Worm (Caenorhabditis elegans) whole organism, L4/young adult: ENCODE measurements around the gene parg-2.
"Not testable (repeated sequence)": the region's sequence is repeated elsewhere in the genome, so short reads cannot be mapped to it uniquely, and the experiment has no call there.

Experiments
- W03F9.2 ChIP-seq: fragments of 150-350 bp; optimal IDR thresholded peaks from 2 replicates; lab custom pipeline; 2014; ENCODE audit warnings: missing biosample characterization, missing genetic modification characterization
- dao-5 ChIP-seq: sonication (generic microtip); optimal IDR thresholded peaks from 2 replicates; lab custom pipeline; 2016; ENCODE audit warnings: missing genotype, missing genetic modification characterization, moderate library complexity, missing compliant biosample characterization
- him-1 ChIP-seq: sonication (generic microtip); optimal IDR thresholded peaks from 2 replicates; lab custom pipeline; 2016; ENCODE audit warnings: missing genotype, missing genetic modification reagents, missing genetic modification characterization, missing compliant biosample characterization

parg-2 gene

DNA sequence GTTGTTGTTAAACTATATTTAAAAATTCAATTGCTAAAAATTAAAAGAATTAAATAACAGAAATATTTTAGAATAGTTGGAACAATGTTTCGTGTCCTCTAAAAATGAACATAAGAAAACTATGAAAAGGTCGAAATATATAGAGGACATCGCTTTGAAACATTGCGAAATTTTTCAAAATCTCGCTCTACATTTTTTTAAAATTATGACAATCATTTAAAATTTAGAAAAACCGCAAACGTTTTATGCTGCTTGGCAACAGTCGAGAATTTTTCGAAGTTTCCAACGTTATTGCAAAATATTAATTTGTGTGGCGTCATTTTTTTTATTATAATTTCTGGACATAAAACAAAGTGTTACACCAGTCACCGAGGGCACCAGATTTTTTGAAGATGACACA, at the start of gene parg-2, which contains the start of gene ipla-5:
TSS of gene parg-2 (minus strand) at position 101 of the 400 bp plus-strand sequence.
TSS of gene ipla-5 (plus strand) at position 216 of the 400 bp plus-strand sequence.
- not testable (repeated sequence) for TF ChIP-seq him-1, dao-5, W03F9.2 (tag; lab: Kevin White, UChicago)

DNA sequence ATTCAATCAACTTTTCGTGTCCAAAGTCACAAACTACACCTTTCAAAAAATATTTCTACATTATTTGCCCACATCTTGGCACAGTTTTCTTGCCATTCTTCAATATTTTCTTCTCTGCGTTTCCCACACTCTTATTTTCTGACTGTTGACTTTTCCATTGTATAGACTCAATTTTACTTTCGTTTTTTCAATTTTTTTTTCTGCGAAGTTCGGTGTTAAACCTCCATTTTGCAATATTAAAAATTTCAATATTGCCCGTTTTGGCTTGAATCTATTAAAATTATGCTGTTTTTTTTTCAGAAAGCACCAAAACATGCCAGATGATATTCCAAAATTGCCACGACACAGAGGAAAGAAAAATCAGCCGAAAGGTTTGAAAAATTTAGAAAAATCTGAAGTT, 49.6 kb upstream of the parg-2 start, which contains the start of gene cdc-50.B:
TSS of gene cdc-50.B (plus strand) at position 301 of the 400 bp plus-strand sequence.
- TF ChIP-seq him-1 (tag; lab: Kevin White, UChicago) (no peak), W03F9.2 (tag; lab: Kevin White, UChicago) (no peak)

DNA sequence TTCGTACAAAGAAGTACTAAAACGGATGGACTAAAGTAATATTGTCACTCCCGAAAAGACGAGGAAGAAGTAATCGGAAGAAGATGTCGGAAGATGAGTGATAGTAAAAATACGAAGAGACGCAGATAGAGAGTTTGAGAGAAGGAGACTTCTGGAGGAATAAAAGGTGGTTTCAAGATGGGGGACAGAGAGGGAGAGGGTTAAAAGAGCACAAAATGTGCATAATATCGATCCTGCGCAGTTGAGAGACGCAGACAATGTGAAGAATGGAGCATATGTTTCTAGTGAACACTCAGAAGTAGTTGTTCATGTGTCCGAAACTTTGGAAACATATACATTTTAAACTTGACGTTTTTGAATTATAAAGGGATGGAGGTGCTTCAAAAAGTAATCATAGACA, 47.5 kb upstream of the parg-2 start:
- TF ChIP-seq dao-5 (tag; lab: Kevin White, UChicago) = no peak
- TF ChIP-seq him-1 (tag; lab: Kevin White, UChicago) = no peak
- TF ChIP-seq W03F9.2 (tag; lab: Kevin White, UChicago) = no peak

- TF ChIP-seq dao-5 (tag; lab: Kevin White, UChicago) (no peak), W03F9.2 (tag; lab: Kevin White, UChicago) (no peak), him-1 (tag; lab: Kevin White, UChicago) (no peak)
These were observed 47.0 kb upstream of the parg-2 start, which contains the start of the genes F20C5.11 and klp-11 for ce11 chrIV:8761896-8762295. F20C5.11 (minus strand) TSS chrIV:8761996. klp-11 (minus strand) TSS chrIV:8762066.

DNA sequence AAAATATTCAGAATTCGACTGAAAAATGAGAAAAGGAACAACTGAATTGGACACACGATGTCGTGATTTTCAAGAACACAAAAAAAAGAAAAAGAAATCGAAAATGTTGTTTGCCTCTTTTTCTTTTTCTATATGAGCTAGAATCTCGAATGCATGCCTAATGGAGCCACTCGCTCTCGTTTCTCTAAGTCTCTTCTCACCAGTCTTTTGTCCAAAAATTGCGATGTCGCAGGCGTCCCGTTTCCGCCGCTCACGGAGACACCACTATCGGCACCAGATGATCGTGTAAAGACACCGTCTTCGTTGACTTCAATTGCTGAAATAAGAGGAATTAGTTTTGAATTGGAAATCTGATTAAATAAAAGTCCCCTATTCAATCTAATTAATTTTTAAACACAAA, 43.7 kb upstream of the parg-2 start:
- TF ChIP-seq him-1 (tag; lab: Kevin White, UChicago) = no peak
- TF ChIP-seq dao-5 (tag; lab: Kevin White, UChicago) = no peak
- no peak for TF ChIP-seq W03F9.2 (tag; lab: Kevin White, UChicago)

DNA sequence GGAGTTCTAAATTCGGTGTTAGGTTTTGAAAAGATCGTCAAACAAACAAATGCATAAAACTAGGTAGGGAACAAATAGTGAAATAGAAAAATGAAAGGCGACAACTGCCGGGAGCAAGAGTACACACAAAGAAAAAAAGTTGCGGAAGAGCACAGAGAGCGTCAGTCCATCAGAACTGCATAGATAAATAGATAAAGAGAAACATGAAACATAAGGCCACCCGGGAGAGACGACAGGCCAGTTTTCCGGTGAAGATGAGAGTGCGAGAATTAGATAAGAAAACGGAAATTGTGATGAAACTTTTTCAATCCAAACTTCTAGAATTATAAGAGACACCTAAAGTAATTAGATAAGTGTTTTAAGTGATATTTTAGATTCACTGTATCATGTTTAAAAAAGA, 42.8 kb upstream of the parg-2 start:
- TF ChIP-seq dao-5 (tag; lab: Kevin White, UChicago) (no peak), him-1 (tag; lab: Kevin White, UChicago) (no peak), W03F9.2 (tag; lab: Kevin White, UChicago) (no peak)

DNA sequence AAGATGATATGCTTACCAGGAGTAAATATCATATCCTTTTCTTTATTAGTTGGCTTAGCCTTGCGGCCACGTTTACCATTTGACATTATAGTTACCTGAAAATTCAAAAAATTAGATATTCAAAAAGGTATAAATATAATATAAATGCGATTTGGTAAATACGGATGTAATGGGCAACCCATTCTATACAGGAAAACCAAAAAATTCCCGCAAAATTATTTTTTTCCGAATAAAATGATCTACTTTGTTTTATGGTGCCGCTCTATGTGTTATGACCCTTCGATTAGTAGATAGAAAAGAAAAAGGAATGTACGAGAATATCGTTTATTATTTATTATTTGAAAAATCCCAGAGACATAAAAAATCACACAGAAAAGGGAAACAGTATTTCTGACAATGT, 39.8 kb upstream of the parg-2 start, which contains the start of gene elli-1:
TSS of gene elli-1 (minus strand) at position 101 of the 400 bp plus-strand sequence.
- no peak for TF ChIP-seq him-1 (tag; lab: Kevin White, UChicago)
- no peak for TF ChIP-seq dao-5 (tag; lab: Kevin White, UChicago)

DNA sequence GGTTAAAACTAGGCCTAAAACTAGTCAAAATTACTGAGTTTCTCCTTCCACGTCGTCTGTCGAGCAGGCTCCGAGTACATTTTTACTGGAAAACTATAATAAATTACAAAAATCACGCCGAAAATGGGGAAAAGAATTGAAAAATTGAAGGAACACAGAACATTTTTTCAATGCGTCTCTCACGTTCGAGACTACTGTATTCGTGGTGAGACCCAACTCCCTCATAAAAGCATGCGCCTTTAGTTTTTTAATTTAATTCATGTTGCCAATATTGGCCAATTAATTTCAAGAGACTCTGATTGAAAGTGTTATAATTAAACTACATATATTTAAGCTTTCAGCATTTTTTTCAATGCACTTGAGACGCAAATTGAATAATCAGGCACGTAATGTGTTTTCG, 39.2 kb upstream of the parg-2 start:
- TF ChIP-seq W03F9.2 (tag; lab: Kevin White, UChicago) = no peak
- TF ChIP-seq him-1 (tag; lab: Kevin White, UChicago) = no peak
- TF ChIP-seq dao-5 (tag; lab: Kevin White, UChicago) = no peak

ce11 chrIV:8752492-8752891, 37.6 kb upstream of the parg-2 start:
- TF ChIP-seq him-1 (tag; lab: Kevin White, UChicago) = no peak
- no peak for TF ChIP-seq W03F9.2 (tag; lab: Kevin White, UChicago)
- no peak for TF ChIP-seq dao-5 (tag; lab: Kevin White, UChicago)

ce11 chrIV:8748967-8749366, 34.0 kb upstream of the parg-2 start:
- TF ChIP-seq him-1 (tag; lab: Kevin White, UChicago) (no peak), W03F9.2 (tag; lab: Kevin White, UChicago) (no peak)

- TF ChIP-seq him-1 (tag; lab: Kevin White, UChicago) = no peak
- TF ChIP-seq dao-5 (tag; lab: Kevin White, UChicago) = no peak
- no peak for TF ChIP-seq W03F9.2 (tag; lab: Kevin White, UChicago)
These were observed 30.8 kb upstream of the parg-2 start, which contains the start of the genes F20C5.7 and parg-1 for ce11 chrIV:8745591-8746302. F20C5.7 (minus strand) TSS chrIV:8745691. parg-1 (plus strand) TSS chrIV:8746252.

DNA sequence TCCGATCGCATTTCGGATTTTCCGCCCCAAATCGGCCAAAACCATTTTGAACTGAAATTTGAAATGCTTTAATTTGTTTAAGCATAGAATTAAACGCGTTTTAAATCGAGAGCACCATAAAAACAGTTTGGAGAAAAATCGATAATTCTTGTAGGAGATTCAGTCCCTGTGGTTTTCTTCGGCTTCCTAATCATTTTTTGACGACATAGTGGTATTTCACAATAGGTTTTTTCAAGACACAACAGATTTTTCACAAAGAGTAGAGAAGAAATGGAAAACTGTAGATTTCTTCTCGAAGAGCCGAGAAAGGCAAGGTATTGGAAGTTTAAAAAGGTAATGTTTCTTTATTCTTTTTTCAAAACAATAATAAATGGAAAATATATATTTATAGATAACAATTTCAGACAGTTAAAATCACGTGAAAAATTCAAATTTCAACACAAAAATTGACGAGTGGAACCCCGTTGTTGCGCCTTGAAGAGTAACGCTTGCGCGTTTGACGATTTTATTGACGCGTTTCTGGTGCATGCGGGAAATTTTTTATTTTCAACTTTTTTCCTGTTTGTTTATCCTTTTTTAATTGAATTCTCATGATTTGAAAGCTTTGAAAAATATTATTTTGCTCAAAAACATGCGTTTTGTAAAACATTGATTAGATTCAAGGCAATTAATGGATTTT, 28.9 kb upstream of the parg-2 start, which contains the start of gene F21D5.7:
TSS of gene F21D5.7 (minus strand) at position 51 of the 679 bp plus-strand sequence.
- TF ChIP-seq him-1 (tag; lab: Kevin White, UChicago) = no peak
- TF ChIP-seq W03F9.2 (tag; lab: Kevin White, UChicago) = peak; percentile 92

DNA sequence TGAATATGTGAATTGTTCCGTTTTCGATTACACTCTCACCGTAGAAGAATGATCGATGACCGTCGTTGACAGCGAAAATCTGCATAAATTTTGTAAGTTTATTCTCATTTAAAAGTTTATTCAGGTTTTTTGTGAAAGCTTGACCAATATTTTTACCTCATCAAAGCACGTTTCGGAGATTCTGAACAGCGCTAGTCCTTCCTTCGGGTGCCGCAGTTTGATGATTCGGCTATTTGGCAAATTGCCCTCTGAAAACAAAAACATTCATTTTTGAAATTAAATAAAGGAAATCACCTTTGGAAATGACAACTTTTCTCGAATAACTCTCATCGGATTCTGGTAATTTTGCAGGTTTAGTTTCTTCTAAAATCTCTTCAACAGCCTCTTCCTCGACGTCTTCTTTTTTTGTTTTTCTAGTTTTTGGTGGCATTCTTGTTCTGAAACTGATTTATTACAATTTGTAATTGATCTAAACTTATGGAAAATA, 26.1 kb upstream of the parg-2 start, which contains the start of gene F21D5.6:
TSS of gene F21D5.6 (minus strand) at position 437 of the 487 bp plus-strand sequence.
- TF ChIP-seq dao-5 (tag; lab: Kevin White, UChicago) = no peak
- TF ChIP-seq him-1 (tag; lab: Kevin White, UChicago) = no peak
- no peak for TF ChIP-seq W03F9.2 (tag; lab: Kevin White, UChicago)
